Fruit fly (Drosophila melanogaster) whole organism: ENCODE data around the gene Naa60.

ENCODE experiments used
- CG8478 ChIP-seq: fragments of >200 bp; optimal IDR thresholded peaks from 2 replicates; lab custom pipeline; 2018; ENCODE audit warnings: inconsistent platforms
- pan ChIP-seq: fragments of >200 bp; optimal IDR thresholded peaks from 2 replicates; lab custom pipeline; 2017
- psq ChIP-seq: fragments of >200 bp; optimal IDR thresholded peaks from 2 replicates; lab custom pipeline; 2017
- usp ChIP-seq: fragments of >200 bp; optimal IDR thresholded peaks from 2 replicates; lab custom pipeline; 2017; ENCODE audit warnings: missing biosample characterization, missing genetic modification characterization, mixed read lengths

DNA sequence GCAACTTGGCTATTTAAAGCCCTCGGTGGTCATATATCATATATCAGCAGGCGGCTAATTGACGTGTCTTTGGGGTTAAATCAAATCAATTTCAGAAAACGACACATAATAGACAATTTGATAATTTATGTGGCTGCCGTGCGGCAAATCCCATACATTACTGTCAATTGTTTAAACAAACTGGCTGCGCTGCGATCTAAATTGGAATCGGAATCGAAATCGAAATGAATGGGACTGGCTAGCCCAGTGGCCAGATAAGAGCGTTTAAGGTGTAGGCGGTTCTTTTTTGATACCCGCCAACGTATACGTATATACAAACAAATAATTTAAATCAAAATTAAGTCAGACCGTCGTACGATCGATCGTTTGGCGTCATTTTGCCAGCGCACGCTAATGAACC, 41.7 kb downstream of the Naa60 start:
- no peak for TF ChIP-seq psq (lab: Kevin White, UChicago)
- no peak for TF ChIP-seq CG8478 (lab: Kevin White, UChicago)
- no peak for TF ChIP-seq pan (lab: Kevin White, UChicago)
- TF ChIP-seq usp (GFP tag; lab: Kevin White, UChicago) = no peak
